Worm (Caenorhabditis elegans) whole organism, mixed stage, embryonic: ENCODE data around the gene mam-4.

ENCODE experiments used
- lin-13 ChIP-seq: fragments of 150-350 bp; optimal IDR thresholded peaks from 2 replicates; lab custom pipeline; 2014; ENCODE audit warnings: missing biosample characterization, missing genetic modification characterization
- nhr-76 ChIP-seq: sonication (generic microtip); optimal IDR thresholded peaks from 2 replicates; lab custom pipeline; 2017; ENCODE audit warnings: missing biosample characterization, missing genetic modification characterization
- pha-4 ChIP-seq: fragments of 150-350 bp; optimal IDR thresholded peaks from 2 replicates; lab custom pipeline; 2018; ENCODE audit warnings: missing biosample characterization, missing genetic modification reagents, missing genetic modification characterization
- snpc-4 ChIP-seq: fragments of 150-350 bp; optimal IDR thresholded peaks from 2 replicates; lab custom pipeline; 2014; ENCODE audit warnings: missing biosample characterization, missing genetic modification characterization
- unc-39 ChIP-seq: fragments of 150-350 bp; optimal IDR thresholded peaks from 2 replicates; lab custom pipeline; 2014; ENCODE audit warnings: missing biosample characterization, missing genetic modification characterization
- ztf-11 ChIP-seq: fragments of 150-350 bp; optimal IDR thresholded peaks from 2 replicates; lab custom pipeline; 2014; ENCODE audit warnings: missing biosample characterization, missing genetic modification characterization

DNA sequence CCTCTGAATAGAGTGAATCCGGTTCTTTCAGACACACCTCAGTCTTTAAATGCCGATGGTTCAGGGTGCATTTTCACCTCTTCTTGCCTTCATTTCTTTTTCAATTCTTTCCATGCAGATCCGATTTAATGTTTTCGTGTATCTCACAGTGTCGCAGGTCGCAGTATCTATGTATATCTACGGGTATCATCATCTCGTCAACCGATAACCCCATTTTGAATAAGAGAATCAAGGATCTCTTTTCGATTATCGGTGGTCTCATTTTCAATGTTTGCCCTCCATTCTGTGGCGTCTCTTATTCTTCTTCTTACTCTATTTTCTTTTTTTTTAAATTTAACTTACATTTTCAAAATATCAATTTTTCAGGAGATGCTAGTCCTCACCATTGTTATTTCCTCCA, 27.0 kb upstream of the mam-4 start, which contains the start of gene T19B10.2:
- no peak for TF ChIP-seq unc-39 (tag; lab: Kevin White, UChicago)
- no peak for TF ChIP-seq pha-4 (tag; lab: Kevin White, UChicago)
- TF ChIP-seq snpc-4 (tag; lab: Kevin White, UChicago): no peak
- TF ChIP-seq ztf-11 (tag; lab: Kevin White, UChicago): no peak
- no peak for TF ChIP-seq lin-13 (tag; lab: Kevin White, UChicago)
- TF ChIP-seq nhr-76 (tag; lab: Kevin White, UChicago): no peak
